Worm (Caenorhabditis elegans) whole organism, L4/young adult: ENCODE measurements around the gene fbxb-98.

Source experiments
- dao-5 ChIP-seq: sonication (generic microtip); optimal IDR thresholded peaks from 2 replicates; lab custom pipeline; 2016; ENCODE audit warnings: missing genotype, missing genetic modification characterization, moderate library complexity, missing compliant biosample characterization
- him-1 ChIP-seq: sonication (generic microtip); optimal IDR thresholded peaks from 2 replicates; lab custom pipeline; 2016; ENCODE audit warnings: missing genotype, missing genetic modification reagents, missing genetic modification characterization, missing compliant biosample characterization

ce11 chrII:1836204-1836603 lies 26.2 kb upstream of the fbxb-98 start, which contains the start of gene T08E11.1:
- TF ChIP-seq him-1 = no peak
- TF ChIP-seq dao-5 (tag; lab: Kevin White, UChicago) = no peak
